Fruit fly (Drosophila melanogaster) Kc167 (cell line): ENCODE measurements around the gene CG3434.

Source experiments
- h ChIP-seq: fragments of >200 bp; optimal IDR thresholded peaks from 3 replicates; lab custom pipeline; 2018; ENCODE audit warnings: missing external identifiers
- ttk ChIP-seq: sonication (Bioruptor generic); optimal IDR thresholded peaks from 2 replicates; lab custom pipeline; 2017; ENCODE audit warnings: missing external identifiers

DNA sequence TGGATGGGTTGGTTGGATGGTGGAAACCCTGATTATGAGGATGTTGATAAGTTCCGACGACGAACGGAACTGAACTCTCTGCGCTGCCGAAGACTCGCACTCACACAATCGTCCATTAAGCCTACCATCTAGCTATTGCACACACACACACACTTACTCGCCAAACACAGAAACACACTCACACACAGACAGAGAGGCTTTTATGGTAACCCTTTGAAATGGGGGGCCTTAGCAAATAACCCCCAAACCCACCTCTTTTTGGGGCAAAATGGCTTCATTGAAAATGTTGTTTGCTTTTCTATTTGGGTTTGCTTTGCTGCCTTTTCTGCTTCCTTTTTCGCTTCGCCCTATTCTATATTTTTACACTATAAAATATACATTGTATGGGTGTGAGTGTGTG, 8.5 kb upstream of the CG3434 start:
- TF ChIP-seq h (lab: Kevin White, UChicago) (no peak), ttk (lab: Kevin White, UChicago) (no peak)
